Worm (Caenorhabditis elegans): ENCODE data around the gene srj-33.

DNA sequence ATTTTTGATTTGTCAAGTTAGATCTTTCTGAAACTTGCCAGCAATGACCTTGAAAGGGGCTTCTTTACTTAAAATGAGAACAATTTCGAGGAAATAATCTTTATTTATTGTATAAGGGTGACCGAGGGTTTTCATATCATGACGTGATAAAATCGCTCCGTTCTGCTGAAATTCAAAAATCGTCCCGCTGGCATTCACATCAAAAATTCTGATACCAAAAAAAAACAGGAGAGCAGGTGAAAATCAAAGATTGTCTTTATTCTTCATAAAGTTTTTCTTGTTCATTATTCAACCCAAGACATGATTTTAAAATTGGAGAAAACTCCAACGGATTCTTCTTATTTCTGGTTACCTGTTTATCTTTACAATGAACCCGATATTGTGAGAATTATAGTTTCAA, 6.8 kb upstream of the srj-33 start, which contains the start of gene sre-28:
- TF ChIP-seq madf-10 (tag; optimal IDR thresholded peaks at IDR 0.05) (no peak), B0019.2 (GFP tag; conservative IDR thresholded peaks at IDR 0.05) (no peak)

Data from whole organism, young adult.